Worm (Caenorhabditis elegans): Measurements from ENCODE around the gene F56A11.4.

- no peak for TF ChIP-seq fos-1 (tag; optimal IDR thresholded peaks at IDR 0.05)
- no peak for TF ChIP-seq skn-1 (tag; optimal IDR thresholded peaks at IDR 0.05)
- no peak for TF ChIP-seq ceh-82 (tag; optimal IDR thresholded peaks at IDR 0.05)
- TF ChIP-seq lsy-2 (tag; optimal IDR thresholded peaks at IDR 0.05) = no peak
- no peak for TF ChIP-seq ztf-4 (tag; optimal IDR thresholded peaks at IDR 0.05)
- TF ChIP-seq nhr-11 (tag; optimal IDR thresholded peaks at IDR 0.05) = no peak
- TF ChIP-seq nhr-237 (tag; optimal IDR thresholded peaks at IDR 0.05) = no peak
Observed at ce11 chrIV:584039-584438, 35.9 kb downstream of the F56A11.4 start.

All from whole organism, L2 larva.